Worm (Caenorhabditis elegans): ENCODE measurements around the gene Y15E3A.3.

The Y15E3A.3 gene

ce11 chrX:15325709-15326108 is at the start of gene Y15E3A.3:
Gene Y15E3A.3 (minus strand): TSS chrX:15325809.
- TF ChIP-seq bed-3 (GFP tag; optimal IDR thresholded peaks at IDR 0.05) (no peak), lin-32 (GFP tag; optimal IDR thresholded peaks at IDR 0.05) (no peak), ceh-83 (GFP tag; optimal IDR thresholded peaks at IDR 0.05) (no peak), unc-39 (tag; optimal IDR thresholded peaks at IDR 0.05) (no peak), M03D4.4 (tag; optimal IDR thresholded peaks at IDR 0.05) (no peak)

ce11 chrX:15375299-15375698 is 49.7 kb upstream of the Y15E3A.3 start:
- TF ChIP-seq ceh-83 (GFP tag; optimal IDR thresholded peaks at IDR 0.05) (no peak), drap-1 (GFP tag; optimal IDR thresholded peaks at IDR 0.05) (no peak), nhr-237 (tag; optimal IDR thresholded peaks at IDR 0.05) (no peak), tbx-8 (GFP tag; optimal IDR thresholded peaks at IDR 0.05) (no peak), pha-4 (tag; optimal IDR thresholded peaks at IDR 0.05) (no peak), nhr-12 (tag; optimal IDR thresholded peaks at IDR 0.05) (no peak), mab-5 (tag; optimal IDR thresholded peaks at IDR 0.05) (no peak), elt-3 (tag; optimal IDR thresholded peaks at IDR 0.05) (no peak), zip-8 (tag; optimal IDR thresholded peaks at IDR 0.05) (no peak), ztf-11 (tag; optimal IDR thresholded peaks at IDR 0.05) (no peak), lsy-2 (tag; optimal IDR thresholded peaks at IDR 0.05) (no peak), mls-2 (tag; optimal IDR thresholded peaks at IDR 0.05) (no peak), nhr-2 (tag; optimal IDR thresholded peaks at IDR 0.05) (no peak), ces-1 (GFP tag; optimal IDR thresholded peaks at IDR 0.05) (no peak)

ce11 chrX:15374668-15375208 is 49.1 kb upstream of the Y15E3A.3 start:
- TF ChIP-seq flh-1 (GFP tag; optimal IDR thresholded peaks at IDR 0.05) (no peak), elt-1 (tag; optimal IDR thresholded peaks at IDR 0.05; ENCODE audit: borderline replicate concordance, insufficient read depth) (peak; percentile 85)

- no peak for TF ChIP-seq sptf-1 (tag; optimal IDR thresholded peaks at IDR 0.05)
- TF ChIP-seq mls-2 (tag; optimal IDR thresholded peaks at IDR 0.05), result peak; percentile 59
- no peak for TF ChIP-seq ztf-11 (tag; optimal IDR thresholded peaks at IDR 0.05)
- TF ChIP-seq ham-2 (GFP tag; optimal IDR thresholded peaks at IDR 0.05), result peak; percentile 18
- TF ChIP-seq cnd-1 (tag; optimal IDR thresholded peaks at IDR 0.05), result no peak
- no peak for TF ChIP-seq flh-1 (GFP tag; optimal IDR thresholded peaks at IDR 0.05)
- peak; percentile 34 for TF ChIP-seq M03D4.4 (tag; optimal IDR thresholded peaks at IDR 0.05)
- TF ChIP-seq elt-1 (tag; optimal IDR thresholded peaks at IDR 0.05; ENCODE audit: borderline replicate concordance, insufficient read depth), result no peak
- TF ChIP-seq ces-1 (GFP tag; optimal IDR thresholded peaks at IDR 0.05), result peak; percentile 51
- no peak for TF ChIP-seq nhr-2 (tag; optimal IDR thresholded peaks at IDR 0.05)
- no peak for TF ChIP-seq lin-32 (GFP tag; optimal IDR thresholded peaks at IDR 0.05)
These were observed 47.9 kb upstream of the Y15E3A.3 start for ce11 chrX:15373415-15374048.

- TF ChIP-seq unc-39 (tag; optimal IDR thresholded peaks at IDR 0.05), result no peak
- no peak for TF ChIP-seq ceh-83 (GFP tag; optimal IDR thresholded peaks at IDR 0.05)
- no peak for TF ChIP-seq mab-5 (tag; optimal IDR thresholded peaks at IDR 0.05)
- no peak for TF ChIP-seq flh-1 (GFP tag; optimal IDR thresholded peaks at IDR 0.05)
- TF ChIP-seq ces-1 (GFP tag; optimal IDR thresholded peaks at IDR 0.05), result no peak
- no peak for TF ChIP-seq M03D4.4 (tag; optimal IDR thresholded peaks at IDR 0.05)
- no peak for TF ChIP-seq sptf-1 (tag; optimal IDR thresholded peaks at IDR 0.05)
These were observed 47.2 kb upstream of the Y15E3A.3 start for ce11 chrX:15372772-15373171.

ce11 chrX:15365767-15366177 is 40.2 kb upstream of the Y15E3A.3 start, which contains the start of gene C33A11.2:
Gene C33A11.2 (plus strand): TSS chrX:15365992.
- TF ChIP-seq M03D4.4 (tag; optimal IDR thresholded peaks at IDR 0.05) (no peak), bed-3 (GFP tag; optimal IDR thresholded peaks at IDR 0.05) (no peak), mep-1 (tag; optimal IDR thresholded peaks at IDR 0.05) (no peak)

ce11 chrX:15365235-15365634 is 39.6 kb upstream of the Y15E3A.3 start:
- TF ChIP-seq sptf-1 (tag; optimal IDR thresholded peaks at IDR 0.05) (peak; percentile 51), blmp-1 (tag; optimal IDR thresholded peaks at IDR 0.05) (no peak), M03D4.4 (tag; optimal IDR thresholded peaks at IDR 0.05) (no peak), cnd-1 (tag; optimal IDR thresholded peaks at IDR 0.05) (peak; percentile 43), ceh-39 (tag; optimal IDR thresholded peaks at IDR 0.05) (no peak), flh-1 (GFP tag; optimal IDR thresholded peaks at IDR 0.05) (no peak), lsy-2 (tag; optimal IDR thresholded peaks at IDR 0.05) (no peak), mls-2 (tag; optimal IDR thresholded peaks at IDR 0.05) (peak; percentile 21), ceh-83 (GFP tag; optimal IDR thresholded peaks at IDR 0.05) (no peak), ztf-11 (tag; optimal IDR thresholded peaks at IDR 0.05) (no peak), sem-2 (GFP tag; optimal IDR thresholded peaks at IDR 0.05) (no peak), zip-8 (tag; optimal IDR thresholded peaks at IDR 0.05) (no peak), bed-3 (GFP tag; optimal IDR thresholded peaks at IDR 0.05) (no peak), mab-5 (tag; optimal IDR thresholded peaks at IDR 0.05) (no peak), ces-1 (GFP tag; optimal IDR thresholded peaks at IDR 0.05) (no peak), lin-32 (GFP tag; optimal IDR thresholded peaks at IDR 0.05) (no peak), ham-2 (GFP tag; optimal IDR thresholded peaks at IDR 0.05) (peak; percentile 15), unc-120 (tag; optimal IDR thresholded peaks at IDR 0.05; ENCODE audit: poor library complexity, severe bottlenecking) (peak; percentile 32), mep-1 (tag; optimal IDR thresholded peaks at IDR 0.05) (peak; percentile 71), nhr-237 (tag; optimal IDR thresholded peaks at IDR 0.05) (peak; percentile 21), elt-3 (tag; optimal IDR thresholded peaks at IDR 0.05) (no peak), lin-13 (tag; optimal IDR thresholded peaks at IDR 0.05) (peak; percentile 33), pha-4 (tag; optimal IDR thresholded peaks at IDR 0.05) (peak; percentile 48), unc-39 (tag; optimal IDR thresholded peaks at IDR 0.05) (no peak), tbx-8 (GFP tag; optimal IDR thresholded peaks at IDR 0.05) (no peak), unc-62 (GFP tag; optimal IDR thresholded peaks at IDR 0.05) (peak; percentile 1), nhr-12 (tag; optimal IDR thresholded peaks at IDR 0.05) (no peak), snpc-4 (tag; optimal IDR thresholded peaks at IDR 0.05) (no peak), elt-1 (tag; optimal IDR thresholded peaks at IDR 0.05; ENCODE audit: borderline replicate concordance, insufficient read depth) (no peak)

Measured in whole organism, mixed stage, embryonic.